ENCODE assay signal across 1 fruit fly cellular context in the genomic region with DNA sequence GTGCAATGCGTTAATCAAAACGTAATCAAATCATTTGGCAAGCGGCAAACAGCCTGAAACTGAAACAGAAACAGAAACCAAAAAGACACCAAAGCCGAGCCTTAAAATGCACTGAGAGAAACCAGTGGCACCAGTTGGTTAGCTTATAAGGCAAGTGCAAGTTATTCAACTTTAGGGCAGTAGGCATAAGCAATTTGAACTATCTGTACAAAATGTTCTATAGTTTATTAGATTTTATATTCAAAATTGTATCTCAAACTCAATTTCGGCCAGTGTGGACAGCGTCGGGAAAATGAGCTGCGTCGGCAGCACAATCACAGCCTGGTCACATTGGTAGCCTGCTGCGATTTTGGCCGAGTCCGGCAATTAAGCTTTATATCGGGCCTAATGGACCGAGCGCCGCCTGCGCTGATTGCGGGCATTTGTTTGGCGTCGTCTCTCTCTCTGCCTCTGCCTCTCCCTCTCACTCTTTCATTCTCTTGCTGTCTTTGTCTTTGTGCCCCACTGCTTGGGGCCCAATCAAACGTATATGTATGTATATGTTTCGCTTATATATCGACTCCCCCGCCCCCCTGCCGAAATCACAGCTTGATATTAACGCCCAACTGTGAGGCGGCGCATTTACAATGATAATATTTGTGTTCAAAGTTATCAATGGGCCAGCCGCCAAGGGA.
TF ChIP-seq lines count a peak whose summit lies in the region.

No protein-coding gene starts in this region.

TF ChIP-seq in whole organism, embryonic, 481 proteins besides CTCF, POLR2A, EP300 and RAD21 (continued from another document and continues in another):
- TF ChIP-seq sc (optimal IDR thresholded peaks at IDR 0.05; lab: Kevin White, UChicago) (no peak), sc (GFP tag; optimal IDR thresholded peaks at IDR 0.05; lab: Kevin White, UChicago) (peak; percentile 38), CG34422 (GFP tag; IDR thresholded peaks at IDR 0.05; lab: Robert Waterston, UW) (peak; percentile 72; the same call in 2 of the 3 replicates), ems (GFP tag; optimal IDR thresholded peaks at IDR 0.05; lab: Kevin White, UChicago) (peak; percentile 34), CG8281 (tag; optimal IDR thresholded peaks at IDR 0.05; lab: Kevin White, UChicago) (no peak), ranshi (GFP tag; IDR thresholded peaks at IDR 0.05; lab: Robert Waterston, UW) (peak; percentile 58; the same call in 1 of the 2 replicates), fd96Cb (tag; optimal IDR thresholded peaks at IDR 0.05; lab: Kevin White, UChicago) (peak; percentile 69), CG7357 (GFP tag; IDR thresholded peaks at IDR 0.05; lab: Robert Waterston, UW) (peak; percentile 21; the same call in 1 of the 3 replicates), CG33557 (GFP tag; optimal IDR thresholded peaks at IDR 0.05; lab: Kevin White, UChicago) (peak; percentile 46), CG2678 (tag; optimal IDR thresholded peaks at IDR 0.05; lab: Kevin White, UChicago) (peak; percentile 69), CG14965 (GFP tag; optimal IDR thresholded peaks at IDR 0.05; lab: Kevin White, UChicago; ENCODE audit: borderline replicate concordance) (no peak), Oli (tag; optimal IDR thresholded peaks at IDR 0.05; lab: Kevin White, UChicago) (peak; percentile 74), E2f1 (GFP tag; IDR thresholded peaks at IDR 0.05; lab: Robert Waterston, UW) (peak; percentile 62), Doc2 (GFP tag; IDR thresholded peaks at IDR 0.05; lab: Robert Waterston, UW) (no peak), fd3F (GFP tag; optimal IDR thresholded peaks at IDR 0.05; lab: Kevin White, UChicago) (no peak), gsb (GFP tag; IDR thresholded peaks at IDR 0.05; lab: Robert Waterston, UW) (0 out of 2 replicates have a peak, but pooled peaks have one; percentile 29), CG16863 (GFP tag; optimal IDR thresholded peaks at IDR 0.05; lab: Kevin White, UChicago) (peak; percentile 56), CG7928 (GFP tag; optimal IDR thresholded peaks at IDR 0.05; lab: Kevin White, UChicago) (no peak), prd (optimal IDR thresholded peaks at IDR 0.05; lab: Kevin White, UChicago) (no peak), prd (GFP tag; IDR thresholded peaks at IDR 0.05; lab: Robert Waterston, UW) (peak; percentile 92), zfh1 (GFP tag; IDR thresholded peaks at IDR 0.05; lab: Robert Waterston, UW) (peak; percentile 87), al (GFP tag; IDR thresholded peaks at IDR 0.05; lab: Robert Waterston, UW) (no peak), ci (GFP tag; IDR thresholded peaks at IDR 0.05; lab: Robert Waterston, UW) (peak; percentile 91), grn (GFP tag; optimal IDR thresholded peaks at IDR 0.05; lab: Kevin White, UChicago) (no peak), sens-2 (GFP tag; IDR thresholded peaks at IDR 0.05; lab: Robert Waterston, UW) (peak; percentile 58; the same call in 1 of the 2 replicates), trh (GFP tag; optimal IDR thresholded peaks at IDR 0.05; lab: Kevin White, UChicago) (peak; percentile 18), Ptx1 (GFP tag; IDR thresholded peaks at IDR 0.05; lab: Robert Waterston, UW) (peak; percentile 61), hth (optimal IDR thresholded peaks at IDR 0.05; lab: Kevin White, UChicago) (no peak), CG13296 (GFP tag; optimal IDR thresholded peaks at IDR 0.05; lab: Kevin White, UChicago) (peak; percentile 11), onecut (GFP tag; IDR thresholded peaks at IDR 0.05; lab: Robert Waterston, UW) (peak; percentile 64), CG17612 (GFP tag; IDR thresholded peaks at IDR 0.05; lab: Robert Waterston, UW) (no peak), dmrt99B (tag; optimal IDR thresholded peaks at IDR 0.05; lab: Kevin White, UChicago) (peak; percentile 76), CG4707 (GFP tag; optimal IDR thresholded peaks at IDR 0.05; lab: Kevin White, UChicago) (no peak), NC2β (GFP tag; optimal IDR thresholded peaks at IDR 0.05; lab: Kevin White, UChicago) (peak; percentile 38), CG13123 (GFP tag; optimal IDR thresholded peaks at IDR 0.05; lab: Kevin White, UChicago) (no peak), CG17328 (GFP tag; IDR thresholded peaks at IDR 0.05; lab: Robert Waterston, UW) (peak; percentile 85), seq (GFP tag; IDR thresholded peaks at IDR 0.05; lab: Robert Waterston, UW) (peak; percentile 52), CG15073 (GFP tag; optimal IDR thresholded peaks at IDR 0.05; lab: Kevin White, UChicago) (peak; percentile 10), dysf (GFP tag; IDR thresholded peaks at IDR 0.05; lab: Robert Waterston, UW) (peak; percentile 63), ind (GFP tag; optimal IDR thresholded peaks at IDR 0.05; lab: Kevin White, UChicago) (peak; percentile 61), grau (tag; optimal IDR thresholded peaks at IDR 0.05; lab: Kevin White, UChicago) (peak; percentile 59), klu (GFP tag; IDR thresholded peaks at IDR 0.05; lab: Robert Waterston, UW) (no peak), CG9932 (GFP tag; IDR thresholded peaks at IDR 0.05; lab: Robert Waterston, UW) (peak; percentile 28; the same call in 1 of the 2 replicates), Opbp (GFP tag; IDR thresholded peaks at IDR 0.05; lab: Robert Waterston, UW; ENCODE audit: partially characterized antibody) (no peak), PHDP (tag; optimal IDR thresholded peaks at IDR 0.05; lab: Kevin White, UChicago) (peak; percentile 45), CG7839 (tag; optimal IDR thresholded peaks at IDR 0.05; lab: Kevin White, UChicago) (peak; percentile 72), NK7.1 (GFP tag; optimal IDR thresholded peaks at IDR 0.05; lab: Kevin White, UChicago) (no peak), Hmr (GFP tag; optimal IDR thresholded peaks at IDR 0.05; lab: Kevin White, UChicago) (no peak), Bgb (GFP tag; IDR thresholded peaks at IDR 0.05; lab: Robert Waterston, UW; ENCODE audit: partially characterized antibody) (0 out of 2 replicates have a peak, but pooled peaks have one; percentile 12), CG11696 (GFP tag; IDR thresholded peaks at IDR 0.05; lab: Robert Waterston, UW) (0 out of 2 replicates have a peak, but pooled peaks have one; percentile 26), Hsf (GFP tag; optimal IDR thresholded peaks at IDR 0.05; lab: Kevin White, UChicago) (peak; percentile 45), hkb (optimal IDR thresholded peaks at IDR 0.05; lab: Kevin White, UChicago) (no peak), hkb (GFP tag; IDR thresholded peaks at IDR 0.05; lab: Robert Waterston, UW) (peak; percentile 62; the same call in 1 of the 2 replicates), Blimp-1 (GFP tag; optimal IDR thresholded peaks at IDR 0.05; lab: Kevin White, UChicago) (peak; percentile 63), Dfd (GFP tag; optimal IDR thresholded peaks at IDR 0.05; lab: Kevin White, UChicago) (no peak), mirr (GFP tag; optimal IDR thresholded peaks at IDR 0.05; lab: Kevin White, UChicago) (no peak), Hr3 (GFP tag; optimal IDR thresholded peaks at IDR 0.05; lab: Kevin White, UChicago) (peak; percentile 46), slp2 (GFP tag; optimal IDR thresholded peaks at IDR 0.05; lab: Kevin White, UChicago) (peak; percentile 31), NFAT (GFP tag; IDR thresholded peaks at IDR 0.05; lab: Robert Waterston, UW) (no peak), lab (GFP tag; optimal IDR thresholded peaks at IDR 0.05; lab: Kevin White, UChicago) (peak; percentile 23), Trl (optimal IDR thresholded peaks at IDR 0.05; lab: Kevin White, UChicago) (peak in 1 of 2 experiments; percentile 5), Trl (GFP tag; optimal IDR thresholded peaks at IDR 0.05; lab: Kevin White, UChicago) (peak; percentile 43), knrl (GFP tag; IDR thresholded peaks at IDR 0.05; lab: Robert Waterston, UW; ENCODE audit: partially characterized antibody) (no peak), CG4854 (GFP tag; optimal IDR thresholded peaks at IDR 0.05; lab: Kevin White, UChicago) (peak; percentile 29), Aef1 (GFP tag; IDR thresholded peaks at IDR 0.05; lab: Robert Waterston, UW) (peak; percentile 44; the same call in 1 of the 3 replicates), cg (GFP tag; optimal IDR thresholded peaks at IDR 0.05; lab: Kevin White, UChicago) (peak; percentile 48), D (optimal IDR thresholded peaks at IDR 0.05; lab: Kevin White, UChicago) (no peak), D (GFP tag; optimal IDR thresholded peaks at IDR 0.05; lab: Kevin White, UChicago) (peak; percentile 68), CG31224 (GFP tag; IDR thresholded peaks at IDR 0.05; lab: Robert Waterston, UW) (peak; percentile 17; the same call in 1 of the 2 replicates), pho (GFP tag; optimal IDR thresholded peaks at IDR 0.05; lab: Kevin White, UChicago) (no peak), repo (GFP tag; optimal IDR thresholded peaks at IDR 0.05; lab: Kevin White, UChicago) (peak; percentile 35), az2 (GFP tag; optimal IDR thresholded peaks at IDR 0.05; lab: Kevin White, UChicago) (peak; percentile 72), CG8388 (GFP tag; optimal IDR thresholded peaks at IDR 0.05; lab: Kevin White, UChicago) (peak; percentile 63), sug (tag; optimal IDR thresholded peaks at IDR 0.05; lab: Kevin White, UChicago) (no peak), CG6765 (GFP tag; optimal IDR thresholded peaks at IDR 0.05; lab: Kevin White, UChicago) (no peak), Usf (GFP tag; optimal IDR thresholded peaks at IDR 0.05; lab: Kevin White, UChicago) (peak; percentile 14), CG6254 (GFP tag; optimal IDR thresholded peaks at IDR 0.05; lab: Kevin White, UChicago) (peak; percentile 49), br (optimal IDR thresholded peaks at IDR 0.05; lab: Kevin White, UChicago) (no peak), CG15696 (tag; optimal IDR thresholded peaks at IDR 0.05; lab: Kevin White, UChicago) (peak; percentile 69), ATbp (GFP tag; optimal IDR thresholded peaks at IDR 0.05; lab: Kevin White, UChicago) (peak; percentile 45), HmgD (GFP tag; optimal IDR thresholded peaks at IDR 0.05; lab: Kevin White, UChicago) (no peak), Xrp1 (GFP tag; IDR thresholded peaks at IDR 0.05; lab: Robert Waterston, UW) (peak; percentile 84), Kr (GFP tag; optimal IDR thresholded peaks at IDR 0.05; lab: Kevin White, UChicago) (no peak), CG6813 (GFP tag; optimal IDR thresholded peaks at IDR 0.05; lab: Kevin White, UChicago) (peak; percentile 29), MTF-1 (GFP tag; optimal IDR thresholded peaks at IDR 0.05; lab: Kevin White, UChicago; ENCODE audit: borderline replicate concordance) (peak; percentile 38), pb (GFP tag; optimal IDR thresholded peaks at IDR 0.05; lab: Kevin White, UChicago) (peak; percentile 3), CG1603 (tag; optimal IDR thresholded peaks at IDR 0.05; lab: Kevin White, UChicago) (peak; percentile 86), GATAe (GFP tag; conservative IDR thresholded peaks at IDR 0.05; lab: Robert Waterston, UW) (no peak), stc (GFP tag; IDR thresholded peaks at IDR 0.05; lab: Robert Waterston, UW) (peak; percentile 19; the same call in 1 of the 2 replicates), CG18599 (GFP tag; optimal IDR thresholded peaks at IDR 0.05; lab: Kevin White, UChicago) (peak; percentile 57), zen2 (GFP tag; IDR thresholded peaks at IDR 0.05; lab: Robert Waterston, UW; ENCODE audit: partially characterized antibody) (no peak), Ets65A (GFP tag; lab: Kevin White, UChicago) (peak; percentile 94), ara (GFP tag; IDR thresholded peaks at IDR 0.05; lab: Robert Waterston, UW) (peak; percentile 79), crol (GFP tag; IDR thresholded peaks at IDR 0.05; lab: Robert Waterston, UW) (peak; percentile 51), gce (GFP tag; IDR thresholded peaks at IDR 0.05; lab: Robert Waterston, UW) (no peak), amos (GFP tag; IDR thresholded peaks at IDR 0.05; lab: Robert Waterston, UW; ENCODE audit: partially characterized antibody) (no peak), CG3065 (GFP tag; optimal IDR thresholded peaks at IDR 0.05; lab: Kevin White, UChicago) (no peak), dpn (GFP tag; optimal IDR thresholded peaks at IDR 0.05; lab: Kevin White, UChicago) (peak; percentile 44 to 58), Abd-B (GFP tag; optimal IDR thresholded peaks at IDR 0.05; lab: Kevin White, UChicago) (peak; percentile 52), Max (GFP tag; optimal IDR thresholded peaks at IDR 0.05; lab: Kevin White, UChicago) (peak; percentile 39), Deaf1 (tag; optimal IDR thresholded peaks at IDR 0.05; lab: Kevin White, UChicago) (no peak), ttk (GFP tag; IDR thresholded peaks at IDR 0.05; lab: Robert Waterston, UW) (0 out of 2 replicates have a peak, but pooled peaks have one; percentile 52), ham (GFP tag; IDR thresholded peaks at IDR 0.05; lab: Robert Waterston, UW) (no peak), CG11247 (GFP tag; IDR thresholded peaks at IDR 0.05; lab: Robert Waterston, UW) (peak; percentile 30; the same call in 1 of the 2 replicates), chinmo (GFP tag; IDR thresholded peaks at IDR 0.05; lab: Robert Waterston, UW; ENCODE audit: partially characterized antibody) (0 out of 4 replicates have a peak, but pooled peaks have one; percentile 31), CG17912 (GFP tag; optimal IDR thresholded peaks at IDR 0.05; lab: Kevin White, UChicago) (no peak), Dip3 (GFP tag; optimal IDR thresholded peaks at IDR 0.05; lab: Kevin White, UChicago) (no peak), phol (tag; optimal IDR thresholded peaks at IDR 0.05; lab: Kevin White, UChicago) (peak; percentile 77), Mrtf (GFP tag; IDR thresholded peaks at IDR 0.05; lab: Robert Waterston, UW) (peak; percentile 30; the same call in 1 of the 3 replicates), Hey (tag; optimal IDR thresholded peaks at IDR 0.05; lab: Kevin White, UChicago) (no peak), CG18476 (GFP tag; optimal IDR thresholded peaks at IDR 0.05; lab: Kevin White, UChicago) (peak; percentile 46), CG12219 (GFP tag; optimal IDR thresholded peaks at IDR 0.05; lab: Kevin White, UChicago) (peak; percentile 57), zf30C (GFP tag; optimal IDR thresholded peaks at IDR 0.05; lab: Kevin White, UChicago) (peak; percentile 27), chn (GFP tag; optimal IDR thresholded peaks at IDR 0.05; lab: Kevin White, UChicago) (peak; percentile 68), Xbp1 (GFP tag; optimal IDR thresholded peaks at IDR 0.05; lab: Kevin White, UChicago) (peak; percentile 66), chif (GFP tag; optimal IDR thresholded peaks at IDR 0.05; lab: Kevin White, UChicago) (peak; percentile 69 to 71), vfl (GFP tag; optimal IDR thresholded peaks at IDR 0.05; lab: Kevin White, UChicago) (no peak), fu2 (GFP tag; optimal IDR thresholded peaks at IDR 0.05; lab: Kevin White, UChicago) (no peak), CG2202 (tag; optimal IDR thresholded peaks at IDR 0.05; lab: Kevin White, UChicago) (peak; percentile 33), CG10565 (GFP tag; optimal IDR thresholded peaks at IDR 0.05; lab: Kevin White, UChicago) (peak; percentile 2), danr (GFP tag; IDR thresholded peaks at IDR 0.05; lab: Robert Waterston, UW) (0 out of 2 replicates have a peak, but pooled peaks have one; percentile 29)
